Fruit fly (Drosophila melanogaster): Measurements from ENCODE around the gene ND-15.

DNA sequence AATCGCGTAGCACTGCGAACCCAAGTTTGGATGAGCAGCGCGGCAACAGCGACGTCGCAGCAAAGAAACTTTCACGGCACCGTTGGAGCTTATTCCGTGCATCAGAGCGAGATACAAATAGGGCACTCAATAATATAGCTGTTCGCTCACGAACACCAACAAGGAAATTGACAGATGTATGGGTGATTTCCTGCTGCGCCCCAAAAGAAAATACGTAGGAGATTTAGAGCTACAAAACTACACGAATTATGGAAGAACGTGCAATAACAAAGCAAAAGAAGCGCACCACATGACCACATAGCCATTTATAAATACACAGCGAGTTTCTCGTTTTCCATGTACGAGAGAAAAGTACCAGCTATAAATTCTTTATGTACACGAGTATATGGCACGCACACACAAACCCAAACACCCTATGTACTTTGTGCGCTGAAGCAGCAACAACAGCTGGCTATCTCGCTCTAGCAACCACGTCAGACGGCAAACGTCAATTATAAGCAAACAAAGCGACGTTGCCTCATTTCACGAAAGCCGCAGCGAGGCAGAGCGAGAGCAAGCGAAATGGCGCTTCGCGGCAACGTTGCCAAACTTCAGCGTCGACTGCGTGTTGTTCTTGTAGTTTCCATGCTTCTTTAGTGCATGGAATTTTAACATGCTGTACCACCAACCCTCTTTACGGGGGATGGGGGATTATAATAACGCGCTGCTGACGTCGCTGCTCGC lies 47.1 kb downstream of the ND-15 start:
- TF ChIP-seq fd96Ca (GFP tag; IDR thresholded peaks at IDR 0.05) = no peak
- peak; percentile 28 for TF ChIP-seq CG13204 (GFP tag; optimal IDR thresholded peaks at IDR 0.05)
- peak; percentile 56 for TF ChIP-seq CG14655 (GFP tag; optimal IDR thresholded peaks at IDR 0.05)
- no peak for TF ChIP-seq CG9948 (tag; optimal IDR thresholded peaks at IDR 0.05)
- peak; percentile 19 for TF ChIP-seq Snoo (tag; optimal IDR thresholded peaks at IDR 0.05)
- TF ChIP-seq CG32121 (GFP tag; IDR thresholded peaks at IDR 0.05) = no peak
- no peak for TF ChIP-seq CG4496 (GFP tag; IDR thresholded peaks at IDR 0.05)
- no peak for TF ChIP-seq CG10348 (GFP tag; IDR thresholded peaks at IDR 0.05)

Measured in whole organism, pupa.